Worm (Caenorhabditis elegans): ENCODE results near the gene srv-30.

Gene srv-30

DNA sequence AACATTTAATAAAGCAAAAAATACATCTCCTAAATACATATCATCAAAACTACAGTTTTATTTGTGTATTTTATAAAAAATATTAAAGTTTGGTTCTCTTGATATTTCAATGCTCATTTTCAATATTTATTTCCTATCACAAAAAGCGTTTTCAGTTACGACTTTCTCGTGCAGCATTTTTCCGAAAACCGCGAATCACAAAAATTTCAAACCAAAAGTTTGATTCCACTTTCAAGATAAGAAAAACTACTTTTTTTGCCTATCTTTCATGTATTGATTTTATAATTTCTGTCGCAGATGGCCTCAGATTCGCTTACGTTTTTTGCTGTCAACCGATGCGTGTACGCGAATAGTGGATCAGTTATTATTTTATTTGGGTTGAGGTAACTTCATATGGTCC is 49.8 kb downstream of the srv-30 start, which contains the start of gene C49A9.4:
Gene C49A9.4 (plus strand): TSS at position 265 of the 400 bp plus-strand sequence.
- no peak for TF ChIP-seq bed-3 (GFP tag; optimal IDR thresholded peaks at IDR 0.05)

DNA sequence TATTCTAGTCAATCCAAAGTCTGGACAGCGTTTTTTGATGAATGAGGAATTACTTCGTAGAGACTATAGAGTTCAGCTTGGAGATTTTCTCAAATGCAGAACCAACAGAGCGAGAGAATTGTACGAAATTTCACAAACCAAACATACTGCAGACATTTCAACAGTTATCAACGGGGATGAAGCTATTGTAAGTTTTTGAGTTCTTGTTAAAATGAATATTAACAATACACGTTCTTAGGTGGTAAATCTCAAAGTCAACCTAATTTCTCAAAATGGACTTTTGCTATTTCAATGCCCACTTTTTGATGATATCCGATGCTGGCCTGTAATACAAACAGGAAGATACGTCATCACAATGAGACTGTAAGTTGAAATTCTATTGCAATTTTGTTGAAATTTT is 51.7 kb downstream of the srv-30 start:
- no peak for TF ChIP-seq mab-5 (tag; optimal IDR thresholded peaks at IDR 0.05)
- TF ChIP-seq ham-2 (GFP tag; optimal IDR thresholded peaks at IDR 0.05), result no peak

All from whole organism, mixed stage, embryonic.